Worm (Caenorhabditis elegans): Measurements from ENCODE around the gene mdt-17.

ce11 chrV:20279309-20279708 is 12.3 kb upstream of the mdt-17 start:
- TF ChIP-seq hmg-11 (tag; optimal IDR thresholded peaks at IDR 0.05), result no peak
- TF ChIP-seq ama-1 (optimal IDR thresholded peaks at IDR 0.05), result no peak
- TF ChIP-seq mdl-1 (tag; optimal IDR thresholded peaks at IDR 0.05), result no peak
- TF ChIP-seq ztf-11 (tag; optimal IDR thresholded peaks at IDR 0.05), result no peak
- no peak for TF ChIP-seq R02D3.7 (tag; optimal IDR thresholded peaks at IDR 0.05)
- TF ChIP-seq aly-2 (tag; optimal IDR thresholded peaks at IDR 0.05), result no peak
- TF ChIP-seq daf-12 (tag; optimal IDR thresholded peaks at IDR 0.05), result no peak
- TF ChIP-seq nhr-237 (tag; optimal IDR thresholded peaks at IDR 0.05), result no peak
- no peak for TF ChIP-seq skn-1 (tag; optimal IDR thresholded peaks at IDR 0.05)
- no peak for TF ChIP-seq zag-1 (tag; optimal IDR thresholded peaks at IDR 0.05)
- TF ChIP-seq tbx-2 (tag; optimal IDR thresholded peaks at IDR 0.05), result no peak
- no peak for TF ChIP-seq elt-3 (tag; optimal IDR thresholded peaks at IDR 0.05)

Data from whole organism, L3 larva.